Worm (Caenorhabditis elegans) whole organism, L1 larva: Measurements from ENCODE around the gene Y32H12A.6.

ENCODE experiments used
- C16A3.4 ChIP-seq: fragments of 150-350 bp; optimal IDR thresholded peaks from 2 replicates; lab custom pipeline; 2014; ENCODE audit warnings: missing biosample characterization, missing genetic modification characterization
- alr-1 ChIP-seq: fragments of 200-800 bp; sonication (Bioruptor generic); optimal IDR thresholded peaks from 2 replicates; lab custom pipeline; 2018; ENCODE audit warnings: borderline replicate concordance, mild to moderate bottlenecking, missing genetic modification characterization, missing compliant biosample characterization
- aly-2 ChIP-seq: fragments of 150-350 bp; optimal IDR thresholded peaks from 2 replicates; lab custom pipeline; 2014; ENCODE audit warnings: missing biosample characterization, missing genetic modification characterization
- ama-1 ChIP-seq: fragments of 150-350 bp; optimal IDR thresholded peaks from 2 replicates; lab custom pipeline; 2014
- blmp-1 ChIP-seq: fragments of 150-350 bp; optimal IDR thresholded peaks from 2 replicates; lab custom pipeline; 2014; ENCODE audit warnings: missing biosample characterization, missing genetic modification characterization
- ceh-63 ChIP-seq: fragments of 200-800 bp; sonication (Bioruptor generic); optimal IDR thresholded peaks from 2 replicates; lab custom pipeline; 2018; ENCODE audit warnings: mild to moderate bottlenecking, missing genetic modification characterization, missing compliant biosample characterization
- dsc-1 ChIP-seq: sonication (generic microtip); optimal IDR thresholded peaks from 2 replicates; lab custom pipeline; 2016; ENCODE audit warnings: mild to moderate bottlenecking, missing genetic modification characterization, missing compliant biosample characterization
- efl-1 ChIP-seq, 4 experiments: fragments of 150-350 bp; optimal IDR thresholded peaks in 3 of 4; peaks in 1 of 4; 1 replicate in 1 of 4; 2 replicates in 3 of 4; lab custom pipeline; 2014; ENCODE audit warnings: missing biosample characterization in 2 of 4, missing genetic modification characterization in 2 of 4, missing genetic modification reagents in 2 of 4
- egl-27 ChIP-seq, 2 experiments: fragments of 150-350 bp in 1 of 2; sonication (generic microtip); optimal IDR thresholded peaks; 3 replicates each; lab custom pipeline; 2017 to 2018; ENCODE audit warnings: missing biosample characterization in 2 of 2, missing genetic modification characterization in 2 of 2, missing genetic modification reagents in 2 of 2
- elt-2 ChIP-seq: sonication (generic microtip); optimal IDR thresholded peaks from 2 replicates; lab custom pipeline; 2016; ENCODE audit warnings: missing genetic modification characterization, mild to moderate bottlenecking, inconsistent platforms, missing compliant biosample characterization, missing genetic modification reagents
- irx-1 ChIP-seq: sonication (generic microtip); optimal IDR thresholded peaks from 2 replicates; lab custom pipeline; 2016; ENCODE audit warnings: missing genetic modification characterization, missing compliant biosample characterization
- isw-1 ChIP-seq: fragments of 200-800 bp; sonication (Bioruptor generic); IDR thresholded peaks from 2 replicates; pipeline ENCODE4 v1.3.6; 2022; ENCODE audit warnings: missing genetic modification characterization, missing compliant biosample characterization
- lin-13 ChIP-seq: fragments of 150-350 bp; optimal IDR thresholded peaks from 2 replicates; lab custom pipeline; 2014; ENCODE audit warnings: missing biosample characterization, missing genetic modification reagents, missing genetic modification characterization
- lin-15B ChIP-seq: fragments of 150-350 bp; sonication (generic microtip); optimal IDR thresholded peaks from 3 replicates; lab custom pipeline; 2014; ENCODE audit warnings: missing biosample characterization, missing genetic modification characterization
- mep-1 ChIP-seq: fragments of 150-350 bp; optimal IDR thresholded peaks from 2 replicates; lab custom pipeline; 2014; ENCODE audit warnings: missing biosample characterization, missing genetic modification characterization
- nhr-19 ChIP-seq: fragments of 200-800 bp; sonication (Bioruptor generic); conservative IDR thresholded peaks from 2 replicates; pipeline ENCODE4 v1.3.6; 2022; ENCODE audit warnings: missing genetic modification characterization, missing compliant biosample characterization
- nhr-237 ChIP-seq: fragments of 150-350 bp; optimal IDR thresholded peaks from 2 replicates; lab custom pipeline; 2014; ENCODE audit warnings: missing biosample characterization, missing genetic modification characterization
- nhr-28 ChIP-seq: fragments of 150-350 bp; optimal IDR thresholded peaks from 2 replicates; lab custom pipeline; 2014; ENCODE audit warnings: missing biosample characterization, missing genetic modification characterization
- nhr-84 ChIP-seq: sonication (generic microtip); optimal IDR thresholded peaks from 2 replicates; lab custom pipeline; 2017; ENCODE audit warnings: missing biosample characterization, missing genetic modification characterization
- nhr-85 ChIP-seq: sonication (generic microtip); peaks from one replicate; lab custom pipeline; 2016; ENCODE audit warnings: missing genetic modification characterization, inconsistent platforms, missing compliant biosample characterization
- nhr-90 ChIP-seq: sonication (generic microtip); optimal IDR thresholded peaks from 2 replicates; lab custom pipeline; 2016; ENCODE audit warnings: mild to moderate bottlenecking, missing genetic modification characterization, missing compliant biosample characterization; ENCODE audit not compliant: poor library complexity
- pqm-1 ChIP-seq: sonication (generic microtip); optimal IDR thresholded peaks from 3 replicates; lab custom pipeline; 2017; ENCODE audit warnings: missing biosample characterization, missing genetic modification characterization
- snu-23 ChIP-seq: sonication (generic microtip); optimal IDR thresholded peaks from 2 replicates; lab custom pipeline; 2016; ENCODE audit warnings: missing genetic modification characterization, missing compliant biosample characterization
- swsn-7 ChIP-seq: sonication (generic microtip); optimal IDR thresholded peaks from 2 replicates; lab custom pipeline; 2016; ENCODE audit warnings: missing genetic modification characterization, missing compliant biosample characterization
- unc-130 ChIP-seq: fragments of 150-350 bp; optimal IDR thresholded peaks from 2 replicates; lab custom pipeline; 2017; ENCODE audit warnings: missing biosample characterization, missing genetic modification characterization, inconsistent platforms
- unc-86 ChIP-seq: sonication (generic microtip); optimal IDR thresholded peaks from 2 replicates; lab custom pipeline; 2016; ENCODE audit warnings: missing genetic modification characterization, missing compliant biosample characterization
- vab-15 ChIP-seq: sonication (generic microtip); optimal IDR thresholded peaks from 2 replicates; lab custom pipeline; 2017; ENCODE audit warnings: missing genotype, mild to moderate bottlenecking, missing genetic modification characterization, missing compliant biosample characterization
- xbp-1 ChIP-seq: sonication (generic microtip); optimal IDR thresholded peaks from 2 replicates; lab custom pipeline; 2016; ENCODE audit warnings: missing genetic modification characterization, missing compliant biosample characterization
- zag-1 ChIP-seq: fragments of 150-350 bp; optimal IDR thresholded peaks from 2 replicates; lab custom pipeline; 2014; ENCODE audit warnings: missing biosample characterization, missing genetic modification characterization
- ztf-4 ChIP-seq: fragments of 150-350 bp; optimal IDR thresholded peaks from 2 replicates; lab custom pipeline; 2014; ENCODE audit warnings: missing biosample characterization, missing genetic modification characterization

Y32H12A.6 gene

DNA sequence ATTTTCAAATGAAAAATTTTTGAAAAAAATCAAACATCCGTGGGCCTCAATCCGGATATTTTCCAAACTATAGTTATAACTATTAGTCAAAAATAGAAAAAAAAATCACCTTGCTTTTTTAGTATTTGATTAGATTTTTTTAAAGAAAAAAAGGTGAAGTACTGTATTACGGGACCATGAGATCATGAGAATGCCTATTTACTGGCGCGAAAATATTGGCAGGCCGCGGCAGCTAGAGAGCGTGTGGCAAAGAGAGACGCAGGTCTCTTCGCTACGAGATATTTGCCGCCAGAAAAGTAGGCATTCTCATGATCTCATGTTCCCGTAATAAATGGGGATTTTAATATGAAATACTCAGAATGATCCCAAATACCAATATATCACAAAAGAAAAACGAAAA is 23.0 kb upstream of the Y32H12A.6 start:
- TF ChIP-seq efl-1 (optimal IDR thresholded peaks at IDR 0.05; lab: Kevin White, UChicago) (no peak), efl-1 (GFP tag; optimal IDR thresholded peaks at IDR 0.05 in 1 of 2; lab: Kevin White, UChicago) (no peak), lin-15B (tag; lab: Kevin White, UChicago) (no peak), snu-23 (no peak), blmp-1 (tag; lab: Kevin White, UChicago) (no peak), ztf-4 (tag; lab: Kevin White, UChicago) (no peak), irx-1 (no peak), nhr-85 (tag; lab: Kevin White, UChicago) (no peak), elt-2 (tag; lab: Kevin White, UChicago) (no peak), unc-86 (no peak), nhr-28 (tag; lab: Kevin White, UChicago) (no peak), ama-1 (no peak), egl-27 (tag; optimal IDR thresholded peaks at IDR 0.05; lab: Kevin White, UChicago) (no peak), alr-1 (tag; lab: Kevin White, UChicago) (no peak), zag-1 (tag; lab: Kevin White, UChicago) (no peak)
- TF ChIP-seq, all 84 proteins: peak for 0

DNA sequence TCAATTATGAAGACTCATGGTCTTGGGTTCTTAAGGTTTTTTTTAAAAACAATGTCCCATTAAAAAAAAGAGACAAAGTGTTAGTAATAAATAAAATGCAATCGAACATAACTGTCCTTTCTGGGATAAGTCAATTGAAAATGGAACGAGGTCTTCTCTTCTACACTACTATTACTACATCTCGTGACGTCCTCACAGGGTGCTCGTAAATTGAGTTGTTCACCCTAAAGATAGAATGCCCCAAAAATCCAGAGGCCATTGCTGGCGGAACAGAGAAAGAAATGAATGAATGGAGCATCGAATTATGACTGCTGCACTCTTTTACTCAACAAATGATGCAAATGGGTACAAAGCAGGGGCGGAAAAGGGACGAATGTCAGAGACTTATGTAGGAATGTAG is 20.4 kb upstream of the Y32H12A.6 start:
- TF ChIP-seq efl-1 (optimal IDR thresholded peaks at IDR 0.05; lab: Kevin White, UChicago) (no peak), efl-1 (GFP tag; optimal IDR thresholded peaks at IDR 0.05 in 1 of 2; lab: Kevin White, UChicago) (peak in 1 of 2 experiments; percentile 1), xbp-1 (tag; lab: Kevin White, UChicago) (no peak)
- TF ChIP-seq, all 84 proteins: peak for 1

- TF ChIP-seq efl-1 (optimal IDR thresholded peaks at IDR 0.05; lab: Kevin White, UChicago) = no peak
- peak in 1 of 2 experiments; percentile 62 for TF ChIP-seq efl-1 (GFP tag; optimal IDR thresholded peaks at IDR 0.05 in 1 of 2; lab: Kevin White, UChicago)
- TF ChIP-seq ztf-4 (tag; lab: Kevin White, UChicago) = no peak
- TF ChIP-seq, all 84 proteins: peak for 1
These were observed 13.8 kb upstream of the Y32H12A.6 start for ce11 chrIII:5395746-5396145.

DNA sequence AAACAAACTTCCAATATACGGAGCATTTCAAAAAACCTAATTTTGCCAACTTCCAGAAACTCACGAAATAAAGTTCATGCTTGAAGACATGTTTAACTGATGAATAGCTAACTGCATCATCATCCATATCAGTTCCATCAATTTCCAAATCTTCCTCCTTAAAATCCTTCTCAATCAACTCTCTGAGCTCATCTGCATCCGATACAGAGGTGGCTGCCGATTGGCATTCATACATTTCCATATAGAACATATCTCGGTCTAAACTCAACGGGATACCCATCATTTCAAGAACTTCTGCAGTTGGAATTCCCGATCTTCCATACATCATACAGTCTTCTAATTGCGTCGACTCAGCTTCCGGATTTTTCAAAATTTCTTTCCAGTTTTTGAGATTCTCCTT is 7.4 kb upstream of the Y32H12A.6 start:
- no peak for TF ChIP-seq nhr-90
- no peak for TF ChIP-seq unc-130 (tag; lab: Kevin White, UChicago)
- no peak for TF ChIP-seq nhr-237 (tag; lab: Kevin White, UChicago)
- TF ChIP-seq nhr-28 (tag; lab: Kevin White, UChicago) = no peak
- no peak for TF ChIP-seq ceh-63 (GFP tag; lab: Kevin White, UChicago)
- TF ChIP-seq lin-15B (tag; lab: Kevin White, UChicago) = no peak
- TF ChIP-seq nhr-85 (tag; lab: Kevin White, UChicago) = no peak
- no peak for TF ChIP-seq xbp-1 (tag; lab: Kevin White, UChicago)
- TF ChIP-seq swsn-7 = no peak

- no peak for TF ChIP-seq pqm-1
- no peak for TF ChIP-seq mep-1 (tag; lab: Kevin White, UChicago)
- TF ChIP-seq dsc-1 = no peak
- no peak for TF ChIP-seq alr-1 (tag; lab: Kevin White, UChicago)
These were observed 6.1 kb upstream of the Y32H12A.6 start for ce11 chrIII:5388113-5388512.

- TF ChIP-seq C16A3.4 (tag; lab: Kevin White, UChicago) (no peak), dsc-1 (no peak), lin-13 (GFP tag; lab: Kevin White, UChicago) (no peak), lin-15B (tag; lab: Kevin White, UChicago) (no peak), isw-1 (GFP tag; lab: Robert Waterston, UW) (no peak), vab-15 (tag; lab: Kevin White, UChicago) (no peak), unc-86 (no peak), egl-27 (tag; optimal IDR thresholded peaks at IDR 0.05; lab: Kevin White, UChicago) (no peak), aly-2 (tag; lab: Kevin White, UChicago) (no peak), elt-2 (tag; lab: Kevin White, UChicago) (no peak), nhr-84 (no peak)
These were observed 3.3 kb upstream of the Y32H12A.6 start, which contains the start of gene Y32H12A.7 for ce11 chrIII:5385315-5385714. Gene Y32H12A.7 (minus strand): TSS chrIII:5385415.

DNA sequence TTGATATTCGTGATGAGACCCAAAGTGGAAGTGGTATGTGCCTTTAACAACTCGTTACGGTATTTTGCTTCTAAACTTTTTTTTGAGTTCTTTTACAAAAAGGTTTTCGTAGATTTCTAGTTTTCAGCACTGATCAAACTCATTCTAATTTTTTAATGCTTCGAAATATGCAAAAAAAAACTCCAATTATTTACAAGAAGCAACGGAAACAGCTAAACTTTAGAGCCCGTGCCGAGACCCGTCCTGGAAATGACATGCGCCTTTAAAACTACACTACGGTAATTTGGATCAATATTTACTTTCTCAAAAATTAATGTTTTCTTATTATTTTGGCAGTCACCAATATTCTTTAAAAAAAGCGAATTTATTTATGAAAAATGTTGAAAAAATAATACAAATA is 1.4 kb downstream of the Y32H12A.6 start:
- TF ChIP-seq nhr-19 = no peak
- no peak for TF ChIP-seq efl-1 (optimal IDR thresholded peaks at IDR 0.05; lab: Kevin White, UChicago)
- peak in 1 of 2 experiments; percentile 48 for TF ChIP-seq efl-1 (GFP tag; optimal IDR thresholded peaks at IDR 0.05 in 1 of 2; lab: Kevin White, UChicago)
